Fruit fly (Drosophila melanogaster) S2 (cell line): ENCODE measurements around the gene Neu2.

Experiments
- CG8478 ChIP-seq: fragments of >200 bp; optimal IDR thresholded peaks from 2 replicates; lab custom pipeline; 2018
- CTCF ChIP-seq, 2 experiments: fragments of >200 bp; optimal IDR thresholded peaks; 2 replicates each; lab custom pipeline; 2018

dm6 chr3L:21524071-21524889, 33.9 kb upstream of the Neu2 start:
- TF ChIP-seq CTCF (optimal IDR thresholded peaks at IDR 0.05; lab: Kevin White, UChicago) (no peak), CG8478 (lab: Kevin White, UChicago) (no peak)
